Worm (Caenorhabditis elegans): ENCODE results near the gene K09H11.9.

K09H11.9 gene

DNA sequence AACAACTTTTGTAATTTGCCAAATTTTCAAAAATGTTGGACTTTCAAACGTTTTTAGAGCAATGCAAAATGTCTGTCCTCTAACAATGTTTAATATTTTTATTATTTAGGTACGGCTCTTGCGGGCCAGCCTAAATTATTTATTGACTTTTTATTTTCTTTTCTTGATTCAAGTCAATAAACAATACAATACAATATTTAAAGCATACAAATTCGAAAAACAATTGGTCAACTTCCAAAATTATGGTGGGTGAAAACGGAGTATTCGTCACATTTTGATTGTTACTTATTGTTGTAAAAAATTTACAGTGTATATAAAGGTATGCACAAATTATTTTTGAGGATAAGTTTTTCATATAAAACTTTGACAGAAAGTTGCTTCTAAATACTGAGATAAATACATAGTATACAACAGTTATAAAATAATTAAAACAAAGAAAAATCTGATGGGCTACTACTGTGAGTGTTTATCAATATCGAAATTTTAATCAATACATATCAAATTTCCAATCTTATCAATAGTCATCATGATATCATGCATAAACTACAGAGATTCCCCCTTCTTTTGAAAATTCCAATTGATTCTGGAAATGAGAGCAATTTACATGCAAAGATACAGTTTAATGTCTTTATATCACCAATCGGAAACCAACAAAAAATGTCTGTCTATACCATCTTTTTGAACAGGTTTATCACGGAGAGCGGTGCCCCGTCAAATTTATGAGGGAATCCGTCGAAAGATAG, 24.6 kb downstream of the K09H11.9 start, which contains the start of gene F25B4.8:
TSS of gene F25B4.8 (minus strand) at position 51 of the 743 bp plus-strand sequence.
- no peak for TF ChIP-seq tbx-2 (tag; optimal IDR thresholded peaks at IDR 0.05)
- TF ChIP-seq elt-2 (tag; optimal IDR thresholded peaks at IDR 0.05), result no peak
- TF ChIP-seq ztf-11 (tag; optimal IDR thresholded peaks at IDR 0.05), result no peak
- TF ChIP-seq swsn-7 (tag; optimal IDR thresholded peaks at IDR 0.05), result no peak
- peak in 2 of 6 experiments; percentile 20 to 46 for TF ChIP-seq elt-3 (tag; optimal IDR thresholded peaks at IDR 0.05)
- no peak for TF ChIP-seq hpl-2 (GFP tag; optimal IDR thresholded peaks at IDR 0.05)
- TF ChIP-seq C16A3.4 (tag; optimal IDR thresholded peaks at IDR 0.05), result no peak
- TF ChIP-seq pax-3 (tag; optimal IDR thresholded peaks at IDR 0.05), result no peak
- TF ChIP-seq lin-15B (tag; optimal IDR thresholded peaks at IDR 0.05), result no peak
- TF ChIP-seq sptf-1 (tag; optimal IDR thresholded peaks at IDR 0.05), result no peak
- no peak for TF ChIP-seq efl-1 (optimal IDR thresholded peaks at IDR 0.05)
- TF ChIP-seq efl-1 (GFP tag; optimal IDR thresholded peaks at IDR 0.05 in 1 of 2), result peak in 1 of 2 experiments; percentile 84
- no peak for TF ChIP-seq snpc-4 (tag; optimal IDR thresholded peaks at IDR 0.05)
- peak; percentile 35 for TF ChIP-seq blmp-1 (tag; optimal IDR thresholded peaks at IDR 0.05)
- TF ChIP-seq nhr-11 (tag; optimal IDR thresholded peaks at IDR 0.05), result no peak
- no peak for TF ChIP-seq ceh-82 (tag; optimal IDR thresholded peaks at IDR 0.05)
- no peak for TF ChIP-seq lin-35 (GFP tag; optimal IDR thresholded peaks at IDR 0.05)
- TF ChIP-seq unc-86 (tag; optimal IDR thresholded peaks at IDR 0.05), result no peak
- no peak for TF ChIP-seq fkh-4 (tag; optimal IDR thresholded peaks at IDR 0.05; ENCODE audit: borderline replicate concordance)
- no peak for TF ChIP-seq fkh-10 (GFP tag; optimal IDR thresholded peaks at IDR 0.05)

DNA sequence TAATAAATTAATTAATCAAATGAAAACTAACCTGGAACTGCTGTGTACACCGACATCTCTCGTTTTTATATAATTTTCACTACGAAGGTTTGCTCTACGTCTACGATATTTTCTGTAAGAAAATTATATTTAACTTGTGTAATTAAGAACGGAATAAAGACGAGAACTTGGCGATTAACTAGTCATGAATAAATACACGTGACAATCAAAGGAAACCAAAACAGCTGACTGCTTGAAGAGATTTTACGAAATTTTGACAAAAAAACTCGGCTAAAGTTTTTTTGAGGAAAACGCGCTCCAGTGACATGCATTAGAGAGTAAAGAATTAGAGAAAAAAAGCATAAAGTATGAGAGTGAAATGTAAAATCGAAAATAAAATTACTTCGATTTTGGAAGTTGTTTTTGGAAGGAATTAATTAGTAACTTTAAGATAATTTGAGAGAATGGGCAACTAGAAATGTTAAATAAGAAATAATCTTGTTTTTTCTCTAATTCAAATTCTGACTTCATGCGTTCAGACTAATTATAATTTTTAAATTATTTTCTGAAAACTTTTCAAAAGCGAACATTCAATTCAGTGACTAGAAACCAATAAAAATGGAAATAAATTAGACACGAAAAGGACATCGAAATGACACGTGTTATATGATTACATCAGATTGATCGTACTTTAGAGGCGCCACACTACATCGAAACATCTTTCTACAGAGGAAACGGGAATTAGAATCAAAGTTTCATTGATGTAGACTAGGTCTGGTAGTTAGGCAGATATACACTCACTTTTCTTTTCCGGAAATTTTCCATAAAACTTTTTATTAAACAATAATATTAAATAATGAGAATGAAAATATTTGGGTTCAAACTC, 29.1 kb downstream of the K09H11.9 start, which contains the start of gene F25B4.7:
TSS of gene F25B4.7 (minus strand) at position 112 of the 865 bp plus-strand sequence.
- TF ChIP-seq blmp-1 (tag; optimal IDR thresholded peaks at IDR 0.05) (peak; percentile 60), unc-30 (tag; optimal IDR thresholded peaks at IDR 0.05) (no peak), ztf-4 (tag; optimal IDR thresholded peaks at IDR 0.05) (no peak), mep-1 (tag; optimal IDR thresholded peaks at IDR 0.05) (peak; percentile 53), elt-3 (tag; optimal IDR thresholded peaks at IDR 0.05) (peak in 2 of 6 experiments; percentile 18 to 39), lir-3 (tag; optimal IDR thresholded peaks at IDR 0.05; ENCODE audit: poor library complexity) (no peak), lin-14 (GFP tag; optimal IDR thresholded peaks at IDR 0.05) (peak; percentile 42), nhr-237 (tag; optimal IDR thresholded peaks at IDR 0.05) (no peak), ceh-88 (GFP tag; IDR thresholded peaks at IDR 0.05) (no peak), ama-1 (optimal IDR thresholded peaks at IDR 0.05) (no peak), ceh-82 (tag; optimal IDR thresholded peaks at IDR 0.05) (peak in 1 of 3 experiments; percentile 12), nhr-20 (tag; optimal IDR thresholded peaks at IDR 0.05) (peak; percentile 57), jun-1 (tag; optimal IDR thresholded peaks at IDR 0.05) (no peak), nhr-12 (tag; optimal IDR thresholded peaks at IDR 0.05) (no peak), zip-4 (GFP tag; optimal IDR thresholded peaks at IDR 0.05) (no peak), unc-98 (GFP tag; IDR thresholded peaks at IDR 0.05) (no peak), egl-13 (tag; optimal IDR thresholded peaks at IDR 0.05) (no peak), unc-130 (tag; optimal IDR thresholded peaks at IDR 0.05) (no peak), mef-2 (tag; optimal IDR thresholded peaks at IDR 0.05) (no peak), ceh-8 (GFP tag; optimal IDR thresholded peaks at IDR 0.05) (no peak), egl-27 (tag; optimal IDR thresholded peaks at IDR 0.05) (no peak), nhr-76 (tag; optimal IDR thresholded peaks at IDR 0.05) (no peak), swsn-7 (tag; optimal IDR thresholded peaks at IDR 0.05) (no peak), grh-1 (GFP tag; IDR thresholded peaks at IDR 0.05) (no peak), hlh-4 (tag; optimal IDR thresholded peaks at IDR 0.05) (no peak), nhr-19 (GFP tag; conservative IDR thresholded peaks at IDR 0.05) (peak; percentile 69), ceh-63 (GFP tag; optimal IDR thresholded peaks at IDR 0.05) (no peak), xbp-1 (tag; optimal IDR thresholded peaks at IDR 0.05) (no peak), nhr-71 (tag; optimal IDR thresholded peaks at IDR 0.05) (peak; percentile 48), vab-15 (tag; optimal IDR thresholded peaks at IDR 0.05) (no peak), Y116A8C.19 (tag; optimal IDR thresholded peaks at IDR 0.05; ENCODE audit: borderline replicate concordance) (no peak), aly-2 (tag; optimal IDR thresholded peaks at IDR 0.05) (no peak), unc-62 (GFP tag; optimal IDR thresholded peaks at IDR 0.05) (no peak)
